Worm (Caenorhabditis elegans): ENCODE data around the gene mtre-1.

DNA sequence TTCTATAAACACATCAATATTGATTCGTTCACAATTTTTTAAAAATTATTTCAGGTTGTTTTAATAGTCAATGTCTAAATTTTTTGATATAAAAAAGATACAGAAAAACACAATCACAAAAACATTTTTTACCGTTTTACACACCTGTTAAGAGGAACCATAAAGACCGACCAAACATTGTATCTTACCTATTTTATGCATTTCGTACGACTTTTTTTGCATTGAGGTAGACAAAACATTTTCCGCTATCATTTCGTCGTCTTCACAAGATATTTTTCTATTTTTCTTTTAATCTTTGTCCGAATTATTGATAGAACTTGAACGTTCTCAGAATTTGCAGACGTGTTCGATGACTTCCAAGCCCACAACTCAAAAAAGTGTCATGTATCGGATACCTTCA is 42.0 kb downstream of the mtre-1 start, which contains the start of gene glna-2:
- TF ChIP-seq ztf-11 (tag; optimal IDR thresholded peaks at IDR 0.05) (no peak), lin-13 (tag; optimal IDR thresholded peaks at IDR 0.05) (no peak), unc-39 (tag; optimal IDR thresholded peaks at IDR 0.05) (no peak), pha-4 (tag; optimal IDR thresholded peaks at IDR 0.05) (no peak), nhr-28 (tag; optimal IDR thresholded peaks at IDR 0.05) (no peak), lsy-2 (tag; optimal IDR thresholded peaks at IDR 0.05) (no peak), ceh-83 (GFP tag; optimal IDR thresholded peaks at IDR 0.05) (no peak), hlh-1 (tag; optimal IDR thresholded peaks at IDR 0.05) (no peak), snpc-4 (tag; optimal IDR thresholded peaks at IDR 0.05) (no peak), nhr-12 (tag; optimal IDR thresholded peaks at IDR 0.05) (no peak), flh-1 (GFP tag; optimal IDR thresholded peaks at IDR 0.05) (no peak), nhr-76 (tag; optimal IDR thresholded peaks at IDR 0.05) (no peak), mep-1 (tag; optimal IDR thresholded peaks at IDR 0.05) (no peak), blmp-1 (tag; optimal IDR thresholded peaks at IDR 0.05) (no peak)
